Worm (Caenorhabditis elegans) whole organism, L1 larva: ENCODE data around the gene ncx-6.

Experiments
- C16A3.4 ChIP-seq: fragments of 150-350 bp; optimal IDR thresholded peaks from 2 replicates; lab custom pipeline; 2014; ENCODE audit warnings: missing biosample characterization, missing genetic modification characterization
- C34B4.2 ChIP-seq: sonication (generic microtip); optimal IDR thresholded peaks from 2 replicates; lab custom pipeline; 2017; ENCODE audit warnings: mild to moderate bottlenecking, missing genetic modification characterization, missing compliant biosample characterization
- Y116A8C.19 ChIP-seq: sonication (generic microtip); optimal IDR thresholded peaks from 2 replicates; lab custom pipeline; 2016; ENCODE audit warnings: missing compliant biosample characterization, missing genetic modification characterization, borderline replicate concordance
- aha-1 ChIP-seq: fragments of 150-350 bp; optimal IDR thresholded peaks from 2 replicates; lab custom pipeline; 2014; ENCODE audit warnings: missing biosample characterization, missing genetic modification characterization
- alr-1 ChIP-seq: fragments of 200-800 bp; sonication (Bioruptor generic); optimal IDR thresholded peaks from 2 replicates; lab custom pipeline; 2018; ENCODE audit warnings: borderline replicate concordance, mild to moderate bottlenecking, missing genetic modification characterization, missing compliant biosample characterization
- aly-2 ChIP-seq: fragments of 150-350 bp; optimal IDR thresholded peaks from 2 replicates; lab custom pipeline; 2014; ENCODE audit warnings: missing biosample characterization, missing genetic modification characterization
- ceh-63 ChIP-seq: fragments of 200-800 bp; sonication (Bioruptor generic); optimal IDR thresholded peaks from 2 replicates; lab custom pipeline; 2018; ENCODE audit warnings: mild to moderate bottlenecking, missing genetic modification characterization, missing compliant biosample characterization
- ceh-8 ChIP-seq: fragments of 200-800 bp; sonication (Bioruptor generic); optimal IDR thresholded peaks from 2 replicates; lab custom pipeline; 2018; ENCODE audit warnings: mild to moderate bottlenecking, missing genetic modification characterization, moderate library complexity, missing compliant biosample characterization
- ceh-88 ChIP-seq: fragments of 200-800 bp; sonication (Bioruptor generic); IDR thresholded peaks from 2 replicates; pipeline ENCODE4 v1.3.6; 2022; ENCODE audit warnings: missing genetic modification characterization, missing compliant biosample characterization
- ces-1 ChIP-seq: fragments of 150-350 bp; optimal IDR thresholded peaks from 2 replicates; lab custom pipeline; 2014; ENCODE audit warnings: missing biosample characterization, missing genetic modification reagents, missing genetic modification characterization
- efl-1 ChIP-seq, 4 experiments: fragments of 150-350 bp; optimal IDR thresholded peaks in 3 of 4; peaks in 1 of 4; 1 replicate in 1 of 4; 2 replicates in 3 of 4; lab custom pipeline; 2014; ENCODE audit warnings: missing biosample characterization in 2 of 4, missing genetic modification characterization in 2 of 4, missing genetic modification reagents in 2 of 4
- efl-3 ChIP-seq: fragments of 200-800 bp; sonication (Bioruptor generic); optimal IDR thresholded peaks from 2 replicates; lab custom pipeline; 2018; ENCODE audit warnings: mild to moderate bottlenecking, missing genetic modification characterization, missing compliant biosample characterization
- elt-2 ChIP-seq: sonication (generic microtip); optimal IDR thresholded peaks from 2 replicates; lab custom pipeline; 2016; ENCODE audit warnings: missing genetic modification characterization, mild to moderate bottlenecking, inconsistent platforms, missing compliant biosample characterization, missing genetic modification reagents
- elt-3 ChIP-seq, 6 experiments: fragments of 150-350 bp in 1 of 6; sonication (generic microtip); optimal IDR thresholded peaks; 2 replicates each; lab custom pipeline; 2017 to 2018; ENCODE audit warnings: missing biosample characterization in 6 of 6, missing genetic modification characterization in 6 of 6, inconsistent platforms in 1 of 6
- fkh-10 ChIP-seq: sonication (generic microtip); optimal IDR thresholded peaks from 2 replicates; lab custom pipeline; 2017; ENCODE audit warnings: missing biosample characterization, missing genetic modification reagents, missing genetic modification characterization
- fkh-4 ChIP-seq: sonication (generic microtip); optimal IDR thresholded peaks from 2 replicates; lab custom pipeline; 2016; ENCODE audit warnings: missing compliant biosample characterization, missing genetic modification characterization, borderline replicate concordance
- hlh-4 ChIP-seq: sonication (generic microtip); optimal IDR thresholded peaks from 2 replicates; lab custom pipeline; 2016; ENCODE audit warnings: mild to moderate bottlenecking, missing genetic modification characterization, missing compliant biosample characterization
- jun-1 ChIP-seq: fragments of 150-350 bp; optimal IDR thresholded peaks from 2 replicates; lab custom pipeline; 2014; ENCODE audit warnings: missing biosample characterization, missing genetic modification reagents, missing genetic modification characterization
- lin-14 ChIP-seq: fragments of 200-800 bp; sonication (Bioruptor generic); optimal IDR thresholded peaks from 2 replicates; lab custom pipeline; 2018; ENCODE audit warnings: mild to moderate bottlenecking, missing genetic modification characterization, moderate library complexity, missing compliant biosample characterization
- lin-35 ChIP-seq, 2 experiments: fragments of 150-350 bp; optimal IDR thresholded peaks; 2 replicates each; lab custom pipeline; 2014; ENCODE audit warnings: missing biosample characterization in 2 of 2, missing genetic modification characterization in 2 of 2, missing genetic modification reagents in 2 of 2
- lin-39 ChIP-seq: fragments of 150-350 bp; optimal IDR thresholded peaks from 2 replicates; lab custom pipeline; 2014; ENCODE audit warnings: missing biosample characterization, missing genetic modification reagents, missing genetic modification characterization
- lir-3 ChIP-seq: sonication (generic microtip); optimal IDR thresholded peaks from 2 replicates; lab custom pipeline; 2016; ENCODE audit warnings: mild to moderate bottlenecking, missing genetic modification characterization, moderate library complexity, missing compliant biosample characterization; ENCODE audit not compliant: poor library complexity
- lsy-2 ChIP-seq, 2 experiments: fragments of 150-350 bp; optimal IDR thresholded peaks; 2 replicates each; lab custom pipeline; 2014; ENCODE audit warnings: missing biosample characterization in 2 of 2, missing genetic modification characterization in 2 of 2
- mep-1 ChIP-seq: fragments of 150-350 bp; optimal IDR thresholded peaks from 2 replicates; lab custom pipeline; 2014; ENCODE audit warnings: missing biosample characterization, missing genetic modification characterization
- nhr-11 ChIP-seq: fragments of 150-350 bp; optimal IDR thresholded peaks from 2 replicates; lab custom pipeline; 2014; ENCODE audit warnings: missing biosample characterization, missing genetic modification characterization
- nhr-19 ChIP-seq: fragments of 200-800 bp; sonication (Bioruptor generic); conservative IDR thresholded peaks from 2 replicates; pipeline ENCODE4 v1.3.6; 2022; ENCODE audit warnings: missing genetic modification characterization, missing compliant biosample characterization
- nhr-28 ChIP-seq: fragments of 150-350 bp; optimal IDR thresholded peaks from 2 replicates; lab custom pipeline; 2014; ENCODE audit warnings: missing biosample characterization, missing genetic modification characterization
- nhr-47 ChIP-seq: sonication (generic microtip); optimal IDR thresholded peaks from 2 replicates; lab custom pipeline; 2016; ENCODE audit warnings: mild to moderate bottlenecking, missing genetic modification characterization, moderate library complexity, missing compliant biosample characterization
- nhr-71 ChIP-seq: sonication (generic microtip); optimal IDR thresholded peaks from 2 replicates; lab custom pipeline; 2016; ENCODE audit warnings: mild to moderate bottlenecking, missing genetic modification characterization, moderate library complexity, missing compliant biosample characterization
- nhr-76 ChIP-seq: sonication (generic microtip); optimal IDR thresholded peaks from 2 replicates; lab custom pipeline; 2017; ENCODE audit warnings: missing biosample characterization, missing genetic modification characterization
- nhr-85 ChIP-seq: sonication (generic microtip); peaks from one replicate; lab custom pipeline; 2016; ENCODE audit warnings: missing genetic modification characterization, inconsistent platforms, missing compliant biosample characterization
- nhr-90 ChIP-seq: sonication (generic microtip); optimal IDR thresholded peaks from 2 replicates; lab custom pipeline; 2016; ENCODE audit warnings: mild to moderate bottlenecking, missing genetic modification characterization, missing compliant biosample characterization; ENCODE audit not compliant: poor library complexity
- pag-3 ChIP-seq: sonication (generic microtip); optimal IDR thresholded peaks from 2 replicates; lab custom pipeline; 2017; ENCODE audit warnings: missing genetic modification characterization, mild to moderate bottlenecking, missing compliant biosample characterization, antibody characterized with exemption, borderline replicate concordance; ENCODE audit not compliant: insufficient read depth
- pax-3 ChIP-seq: fragments of 200-800 bp; sonication (Bioruptor generic); optimal IDR thresholded peaks from 2 replicates; lab custom pipeline; 2018; ENCODE audit warnings: mild to moderate bottlenecking, missing genetic modification characterization, moderate library complexity, missing compliant biosample characterization
- rnt-1 ChIP-seq: sonication (generic microtip); optimal IDR thresholded peaks from 2 replicates; lab custom pipeline; 2016; ENCODE audit warnings: mild to moderate bottlenecking, missing genetic modification characterization, moderate library complexity, missing compliant biosample characterization
- snpc-4 ChIP-seq: fragments of 150-350 bp; optimal IDR thresholded peaks from 2 replicates; lab custom pipeline; 2014; ENCODE audit warnings: missing biosample characterization, missing genetic modification characterization
- snu-23 ChIP-seq: sonication (generic microtip); optimal IDR thresholded peaks from 2 replicates; lab custom pipeline; 2016; ENCODE audit warnings: missing genetic modification characterization, missing compliant biosample characterization
- sox-4 ChIP-seq: sonication (generic microtip); optimal IDR thresholded peaks from 2 replicates; lab custom pipeline; 2016; ENCODE audit warnings: missing genetic modification characterization, missing compliant biosample characterization
- swsn-7 ChIP-seq: sonication (generic microtip); optimal IDR thresholded peaks from 2 replicates; lab custom pipeline; 2016; ENCODE audit warnings: missing genetic modification characterization, missing compliant biosample characterization
- tbx-2 ChIP-seq: sonication (generic microtip); optimal IDR thresholded peaks from 2 replicates; lab custom pipeline; 2016; ENCODE audit warnings: missing genetic modification characterization, missing compliant biosample characterization
- unc-130 ChIP-seq: fragments of 150-350 bp; optimal IDR thresholded peaks from 2 replicates; lab custom pipeline; 2017; ENCODE audit warnings: missing biosample characterization, missing genetic modification characterization, inconsistent platforms
- unc-30 ChIP-seq: sonication (generic microtip); optimal IDR thresholded peaks from 2 replicates; lab custom pipeline; 2017; ENCODE audit warnings: missing biosample characterization, missing genetic modification characterization
- unc-62 ChIP-seq: fragments of 150-350 bp; optimal IDR thresholded peaks from 2 replicates; lab custom pipeline; 2014; ENCODE audit warnings: missing biosample characterization, missing genetic modification reagents, missing genetic modification characterization
- unc-86 ChIP-seq: sonication (generic microtip); optimal IDR thresholded peaks from 2 replicates; lab custom pipeline; 2016; ENCODE audit warnings: missing genetic modification characterization, missing compliant biosample characterization
- zip-4 ChIP-seq: fragments of 200-800 bp; sonication (Bioruptor generic); optimal IDR thresholded peaks from 2 replicates; lab custom pipeline; 2018; ENCODE audit warnings: mild to moderate bottlenecking, missing genetic modification characterization, moderate library complexity, missing compliant biosample characterization
- ztf-11 ChIP-seq, 2 experiments: sonication (generic microtip); optimal IDR thresholded peaks; 2 replicates each; lab custom pipeline; 2016 to 2017; ENCODE audit warnings: missing genetic modification characterization in 2 of 2, missing biosample characterization in 1 of 2, missing compliant biosample characterization in 1 of 2
- ztf-4 ChIP-seq: fragments of 150-350 bp; optimal IDR thresholded peaks from 2 replicates; lab custom pipeline; 2014; ENCODE audit warnings: missing biosample characterization, missing genetic modification characterization

The ncx-6 gene

DNA sequence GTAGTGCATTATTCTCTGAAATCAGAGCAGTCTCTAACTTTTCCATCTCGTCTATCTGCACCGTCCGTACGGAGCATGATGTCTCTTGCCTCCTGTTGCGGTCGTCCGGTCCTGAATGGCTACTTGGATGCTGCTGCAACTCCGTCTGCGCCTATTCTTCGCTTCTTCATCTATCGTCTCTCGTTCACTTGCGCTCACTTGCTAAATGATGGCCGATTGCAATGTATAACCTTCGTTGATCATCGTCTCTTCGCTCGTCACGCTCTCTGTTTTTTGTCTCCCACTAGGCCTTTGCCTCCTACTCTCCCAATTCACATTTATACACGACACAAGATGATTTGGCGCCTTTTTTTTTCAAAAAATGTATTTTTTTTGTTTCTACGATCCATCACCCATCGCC is 16.4 kb downstream of the ncx-6 start (continued):
- peak; percentile 45 for TF ChIP-seq snpc-4 (tag; lab: Kevin White, UChicago)

DNA sequence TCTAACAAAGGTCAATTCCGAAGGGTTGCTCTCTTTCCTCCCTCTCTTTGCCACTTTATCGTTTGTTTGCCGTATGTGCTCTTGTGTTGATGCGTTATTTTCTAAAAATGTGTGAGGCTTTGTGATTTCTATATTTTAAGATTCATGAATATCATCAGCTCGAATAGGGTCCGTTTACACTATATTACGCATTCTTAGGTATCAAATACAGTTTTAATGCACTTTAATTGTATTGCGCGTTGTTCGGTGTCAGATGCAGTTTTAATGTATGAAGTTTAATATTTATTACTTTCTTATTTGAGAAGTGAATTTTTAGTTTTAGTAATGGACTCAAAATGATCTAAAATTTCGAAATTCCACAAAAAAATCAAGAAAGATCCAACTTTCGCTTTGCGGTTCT is 17.3 kb downstream of the ncx-6 start, which contains the start of gene bud-31:
TSS of gene bud-31 (minus strand) at position 101 of the 400 bp plus-strand sequence.
- TF ChIP-seq lin-39 (tag; lab: Kevin White, UChicago) (no peak), pag-3 (tag; lab: Kevin White, UChicago) (no peak), unc-62 (GFP tag; lab: Kevin White, UChicago) (no peak), nhr-19 (GFP tag; lab: Robert Waterston, UW) (no peak), C34B4.2 (tag; lab: Kevin White, UChicago) (no peak), unc-30 (tag; lab: Kevin White, UChicago) (no peak), alr-1 (no peak), tbx-2 (tag; lab: Kevin White, UChicago) (no peak), efl-3 (GFP tag; lab: Kevin White, UChicago) (no peak), nhr-11 (tag; lab: Kevin White, UChicago) (no peak), efl-1 (optimal IDR thresholded peaks at IDR 0.05; lab: Kevin White, UChicago) (no peak), efl-1 (GFP tag; optimal IDR thresholded peaks at IDR 0.05 in 1 of 2; lab: Kevin White, UChicago) (no peak), sox-4 (tag; lab: Kevin White, UChicago) (no peak), snu-23 (GFP tag; lab: Kevin White, UChicago) (no peak), jun-1 (tag; lab: Kevin White, UChicago) (no peak)

DNA sequence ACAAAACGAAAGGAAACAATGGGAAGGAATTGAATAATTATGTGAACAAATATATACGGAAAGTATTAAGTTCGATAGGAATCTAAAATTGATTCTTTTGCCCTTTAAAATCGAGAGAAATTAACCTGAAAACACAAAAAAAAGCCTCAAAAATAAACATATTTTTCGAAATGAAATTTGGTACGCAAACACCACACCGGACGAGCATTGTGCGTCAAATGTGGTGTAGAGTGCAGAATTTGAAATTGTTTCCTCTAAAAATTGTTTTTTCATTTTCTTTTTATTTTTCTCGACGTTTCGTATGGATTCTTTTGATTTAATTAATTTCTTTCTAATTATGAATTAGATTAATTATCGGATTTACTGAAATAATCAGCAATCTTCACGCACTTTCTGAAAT is 18.4 kb downstream of the ncx-6 start:
- TF ChIP-seq nhr-11 (tag; lab: Kevin White, UChicago) (no peak), C16A3.4 (peak; percentile 29), ztf-4 (tag; lab: Kevin White, UChicago) (no peak), elt-3 (tag; optimal IDR thresholded peaks at IDR 0.05; lab: Kevin White, UChicago) (peak in 1 of 6 experiments; percentile 20), sox-4 (tag; lab: Kevin White, UChicago) (no peak), nhr-76 (tag; lab: Kevin White, UChicago) (no peak), aly-2 (no peak), mep-1 (tag; lab: Kevin White, UChicago) (peak; percentile 26), lin-35 (GFP tag; optimal IDR thresholded peaks at IDR 0.05; lab: Kevin White, UChicago) (peak; percentile 44 to 71), ceh-63 (GFP tag; lab: Kevin White, UChicago) (no peak), pax-3 (no peak), unc-130 (tag; lab: Kevin White, UChicago) (no peak), ceh-8 (GFP tag; lab: Kevin White, UChicago) (no peak), lin-14 (GFP tag; lab: Kevin White, UChicago) (peak; percentile 16), rnt-1 (tag; lab: Kevin White, UChicago) (peak; percentile 7), ztf-11 (tag; optimal IDR thresholded peaks at IDR 0.05; lab: Kevin White, UChicago) (no peak), efl-1 (optimal IDR thresholded peaks at IDR 0.05; lab: Kevin White, UChicago) (peak; percentile 36 to 61), efl-1 (GFP tag; optimal IDR thresholded peaks at IDR 0.05 in 1 of 2; lab: Kevin White, UChicago) (peak; percentile 60 to 96), nhr-90 (no peak), aha-1 (tag; lab: Kevin White, UChicago) (no peak), ceh-88 (GFP tag; lab: Robert Waterston, UW) (no peak), alr-1 (no peak), swsn-7 (tag; lab: Kevin White, UChicago) (peak; percentile 20), Y116A8C.19 (no peak), nhr-28 (no peak), nhr-71 (peak; percentile 38), ces-1 (GFP tag; lab: Kevin White, UChicago) (no peak), elt-2 (tag; lab: Kevin White, UChicago) (no peak), hlh-4 (no peak), lsy-2 (tag; optimal IDR thresholded peaks at IDR 0.05; lab: Kevin White, UChicago) (peak; percentile 35 to 62), nhr-47 (tag; lab: Kevin White, UChicago) (peak; percentile 3), zip-4 (GFP tag; lab: Kevin White, UChicago) (no peak), lir-3 (tag; lab: Kevin White, UChicago) (no peak), nhr-85 (tag; lab: Kevin White, UChicago) (no peak), unc-86 (tag; lab: Kevin White, UChicago) (no peak), fkh-10 (GFP tag; lab: Kevin White, UChicago) (no peak), snu-23 (GFP tag; lab: Kevin White, UChicago) (peak; percentile 46), fkh-4 (no peak)
